Worm (Caenorhabditis elegans): Measurements from ENCODE around the gene ZK1248.19.

Gene ZK1248.19

ce11 chrII:5872414-5872813 is 33.2 kb upstream of the ZK1248.19 start:
- no peak for TF ChIP-seq ets-7 (tag; optimal IDR thresholded peaks at IDR 0.05)
- TF ChIP-seq ceh-13 (GFP tag; optimal IDR thresholded peaks at IDR 0.05), result no peak
- TF ChIP-seq hmg-4 (GFP tag; optimal IDR thresholded peaks at IDR 0.05), result no peak
- TF ChIP-seq B0310.2 (tag; optimal IDR thresholded peaks at IDR 0.05), result no peak
- TF ChIP-seq pes-1 (GFP tag; IDR thresholded peaks at IDR 0.05), result no peak
- TF ChIP-seq sea-1 (GFP tag; conservative IDR thresholded peaks at IDR 0.05), result no peak
- TF ChIP-seq ama-1 (optimal IDR thresholded peaks at IDR 0.05), result no peak
- no peak for TF ChIP-seq ceh-36 (tag; optimal IDR thresholded peaks at IDR 0.05)
- no peak for TF ChIP-seq hmbx-1 (tag; optimal IDR thresholded peaks at IDR 0.05)
- no peak for TF ChIP-seq tbx-37 (GFP tag; conservative IDR thresholded peaks at IDR 0.05)
- TF ChIP-seq aly-1 (tag; optimal IDR thresholded peaks at IDR 0.05), result no peak
- no peak for TF ChIP-seq tra-4 (tag; optimal IDR thresholded peaks at IDR 0.05)
- TF ChIP-seq hnd-1 (tag; optimal IDR thresholded peaks at IDR 0.05), result no peak
- TF ChIP-seq scrt-1 (GFP tag; IDR thresholded peaks at IDR 0.05), result no peak
- no peak for TF ChIP-seq flt-1 (GFP tag; IDR thresholded peaks at IDR 0.05)
- TF ChIP-seq F13C5.2 (tag; optimal IDR thresholded peaks at IDR 0.05), result no peak
- no peak for TF ChIP-seq tbx-11 (GFP tag; IDR thresholded peaks at IDR 0.05)

ce11 chrII:5871508-5871907 is 32.3 kb upstream of the ZK1248.19 start:
- TF ChIP-seq ceh-13 (GFP tag; optimal IDR thresholded peaks at IDR 0.05), result no peak
- TF ChIP-seq aly-1 (tag; optimal IDR thresholded peaks at IDR 0.05), result no peak
- no peak for TF ChIP-seq F13C5.2 (tag; optimal IDR thresholded peaks at IDR 0.05)
- TF ChIP-seq tbx-37 (GFP tag; conservative IDR thresholded peaks at IDR 0.05), result no peak
- no peak for TF ChIP-seq hnd-1 (tag; optimal IDR thresholded peaks at IDR 0.05)
- TF ChIP-seq B0310.2 (tag; optimal IDR thresholded peaks at IDR 0.05), result no peak
- no peak for TF ChIP-seq scrt-1 (GFP tag; IDR thresholded peaks at IDR 0.05)
- TF ChIP-seq tbx-11 (GFP tag; IDR thresholded peaks at IDR 0.05), result no peak
- no peak for TF ChIP-seq tra-4 (tag; optimal IDR thresholded peaks at IDR 0.05)

- no peak for TF ChIP-seq hnd-1 (tag; optimal IDR thresholded peaks at IDR 0.05)
- TF ChIP-seq F13C5.2 (tag; optimal IDR thresholded peaks at IDR 0.05), result no peak
- TF ChIP-seq tra-4 (tag; optimal IDR thresholded peaks at IDR 0.05), result no peak
- TF ChIP-seq scrt-1 (GFP tag; IDR thresholded peaks at IDR 0.05), result no peak
- no peak for TF ChIP-seq flt-1 (GFP tag; IDR thresholded peaks at IDR 0.05)
- no peak for TF ChIP-seq aly-1 (tag; optimal IDR thresholded peaks at IDR 0.05)
- TF ChIP-seq ceh-36 (tag; optimal IDR thresholded peaks at IDR 0.05), result no peak
- TF ChIP-seq ets-7 (tag; optimal IDR thresholded peaks at IDR 0.05), result no peak
- TF ChIP-seq ceh-13 (GFP tag; optimal IDR thresholded peaks at IDR 0.05), result no peak
- TF ChIP-seq hmbx-1 (tag; optimal IDR thresholded peaks at IDR 0.05), result no peak
- no peak for TF ChIP-seq hmg-4 (GFP tag; optimal IDR thresholded peaks at IDR 0.05)
- TF ChIP-seq tbx-11 (GFP tag; IDR thresholded peaks at IDR 0.05), result no peak
Measured at ce11 chrII:5866920-5867319, 27.7 kb upstream of the ZK1248.19 start.

- TF ChIP-seq B0310.2 (tag; optimal IDR thresholded peaks at IDR 0.05) (no peak), hmbx-1 (tag; optimal IDR thresholded peaks at IDR 0.05) (no peak), hnd-1 (tag; optimal IDR thresholded peaks at IDR 0.05) (no peak), scrt-1 (GFP tag; IDR thresholded peaks at IDR 0.05) (no peak), aly-1 (tag; optimal IDR thresholded peaks at IDR 0.05) (no peak), hmg-4 (GFP tag; optimal IDR thresholded peaks at IDR 0.05) (no peak), pes-1 (GFP tag; IDR thresholded peaks at IDR 0.05) (no peak), ets-7 (tag; optimal IDR thresholded peaks at IDR 0.05) (no peak), F13C5.2 (tag; optimal IDR thresholded peaks at IDR 0.05) (no peak), ceh-13 (GFP tag; optimal IDR thresholded peaks at IDR 0.05) (no peak), tbx-37 (GFP tag; conservative IDR thresholded peaks at IDR 0.05) (no peak), ceh-36 (tag; optimal IDR thresholded peaks at IDR 0.05) (no peak), tra-4 (tag; optimal IDR thresholded peaks at IDR 0.05) (no peak), flt-1 (GFP tag; IDR thresholded peaks at IDR 0.05) (no peak), tbx-11 (GFP tag; IDR thresholded peaks at IDR 0.05) (no peak), sea-1 (GFP tag; conservative IDR thresholded peaks at IDR 0.05) (no peak), ama-1 (optimal IDR thresholded peaks at IDR 0.05) (no peak)
Measured at ce11 chrII:5865405-5866308, 26.4 kb upstream of the ZK1248.19 start, which contains the start of gene F55C12.19. Gene F55C12.19 (plus strand): TSS chrII:5866139.

- no peak for TF ChIP-seq ets-7 (tag; optimal IDR thresholded peaks at IDR 0.05)
- no peak for TF ChIP-seq tra-4 (tag; optimal IDR thresholded peaks at IDR 0.05)
- TF ChIP-seq ama-1 (optimal IDR thresholded peaks at IDR 0.05), result no peak
- TF ChIP-seq hnd-1 (tag; optimal IDR thresholded peaks at IDR 0.05), result no peak
- TF ChIP-seq flt-1 (GFP tag; IDR thresholded peaks at IDR 0.05), result no peak
- no peak for TF ChIP-seq pes-1 (GFP tag; IDR thresholded peaks at IDR 0.05)
- TF ChIP-seq ceh-36 (tag; optimal IDR thresholded peaks at IDR 0.05), result no peak
- no peak for TF ChIP-seq hmg-4 (GFP tag; optimal IDR thresholded peaks at IDR 0.05)
- TF ChIP-seq B0310.2 (tag; optimal IDR thresholded peaks at IDR 0.05), result no peak
- TF ChIP-seq scrt-1 (GFP tag; IDR thresholded peaks at IDR 0.05), result no peak
- TF ChIP-seq ceh-13 (GFP tag; optimal IDR thresholded peaks at IDR 0.05), result no peak
Measured at ce11 chrII:5863893-5864292, 24.7 kb upstream of the ZK1248.19 start, which contains the start of gene tag-234. Gene tag-234 (plus strand): TSS chrII:5864193.

ce11 chrII:5860621-5861020 is 21.4 kb upstream of the ZK1248.19 start:
- TF ChIP-seq sea-1 (GFP tag; conservative IDR thresholded peaks at IDR 0.05) (no peak), flt-1 (GFP tag; IDR thresholded peaks at IDR 0.05) (no peak), hmg-4 (GFP tag; optimal IDR thresholded peaks at IDR 0.05) (no peak), ceh-36 (tag; optimal IDR thresholded peaks at IDR 0.05) (no peak), B0310.2 (tag; optimal IDR thresholded peaks at IDR 0.05) (no peak), tra-4 (tag; optimal IDR thresholded peaks at IDR 0.05) (no peak), hmbx-1 (tag; optimal IDR thresholded peaks at IDR 0.05) (no peak), ets-7 (tag; optimal IDR thresholded peaks at IDR 0.05) (no peak), ama-1 (optimal IDR thresholded peaks at IDR 0.05) (no peak), hnd-1 (tag; optimal IDR thresholded peaks at IDR 0.05) (no peak), ceh-13 (GFP tag; optimal IDR thresholded peaks at IDR 0.05) (no peak), tbx-37 (GFP tag; conservative IDR thresholded peaks at IDR 0.05) (no peak), aly-1 (tag; optimal IDR thresholded peaks at IDR 0.05) (no peak), pes-1 (GFP tag; IDR thresholded peaks at IDR 0.05) (no peak), scrt-1 (GFP tag; IDR thresholded peaks at IDR 0.05) (no peak), F13C5.2 (tag; optimal IDR thresholded peaks at IDR 0.05) (no peak), tbx-11 (GFP tag; IDR thresholded peaks at IDR 0.05) (no peak)

Measured in whole organism, early embryonic.